Fruit fly (Drosophila melanogaster) whole organism, pupa: ENCODE measurements around the gene CG13373.

Experiments
- CG14655 ChIP-seq: fragments of 200-800 bp; sonication (Bioruptor generic); optimal IDR thresholded peaks from 3 replicates; lab custom pipeline; 2017; ENCODE audit warnings: mild to moderate bottlenecking, missing biosample characterization, missing genetic modification reagents, missing genetic modification characterization
- CG32121 ChIP-seq: fragments of 200-800 bp; sonication (Bioruptor generic); IDR thresholded peaks from 2 replicates; pipeline ENCODE4 v1.3.6; 2022; ENCODE audit warnings: missing biosample characterization, missing genetic modification characterization
- CG8159 ChIP-seq: fragments of 200-800 bp; sonication (Bioruptor generic); optimal IDR thresholded peaks from 3 replicates; lab custom pipeline; 2018; ENCODE audit warnings: missing biosample characterization, mild to moderate bottlenecking, missing genetic modification characterization, moderate library complexity
- Snoo ChIP-seq: fragments of 200-800 bp; sonication (Bioruptor generic); optimal IDR thresholded peaks from 3 replicates; lab custom pipeline; 2017; ENCODE audit warnings: missing biosample characterization, mild to moderate bottlenecking, missing genetic modification characterization, inconsistent platforms
- gl ChIP-seq: fragments of 200-800 bp; sonication (Bioruptor generic); optimal IDR thresholded peaks from 2 replicates; lab custom pipeline; 2018; ENCODE audit warnings: missing biosample characterization, mild to moderate bottlenecking, missing genetic modification characterization

dm6 chrX:448978-449377 lies 27.8 kb upstream of the CG13373 start:
- TF ChIP-seq gl (tag; lab: Kevin White, UChicago) (no peak), CG8159 (tag; lab: Kevin White, UChicago) (no peak), CG32121 (GFP tag; lab: Robert Waterston, UW) (no peak), Snoo (no peak), CG14655 (GFP tag; lab: Kevin White, UChicago) (no peak)
